Worm (Caenorhabditis elegans) whole organism, early embryonic: ENCODE results near the gene C25F9.12.

Experiments used
- ama-1 ChIP-seq: fragments of 150-350 bp; optimal IDR thresholded peaks from 2 replicates; lab custom pipeline; 2014
- ets-7 ChIP-seq: sonication (generic microtip); optimal IDR thresholded peaks from 2 replicates; lab custom pipeline; 2016; ENCODE audit warnings: missing genotype, missing genetic modification characterization, missing compliant biosample characterization
- hmbx-1 ChIP-seq: sonication (generic microtip); optimal IDR thresholded peaks from 2 replicates; lab custom pipeline; 2016; ENCODE audit warnings: mild to moderate bottlenecking, missing genetic modification characterization, missing compliant biosample characterization
- hnd-1 ChIP-seq: sonication (generic microtip); optimal IDR thresholded peaks from 2 replicates; lab custom pipeline; 2016; ENCODE audit warnings: missing genetic modification characterization, missing compliant biosample characterization
- sea-1 ChIP-seq: fragments of 200-800 bp; sonication (Bioruptor generic); conservative IDR thresholded peaks from 2 replicates; pipeline ENCODE4 v1.3.6; 2022; ENCODE audit warnings: missing genetic modification characterization, missing compliant biosample characterization
- tbx-11 ChIP-seq: fragments of 200-800 bp; sonication (Bioruptor generic); IDR thresholded peaks from 2 replicates; pipeline ENCODE4 v1.3.6; 2022; ENCODE audit warnings: missing genetic modification characterization, missing compliant biosample characterization
- tbx-37 ChIP-seq: fragments of 200-800 bp; sonication (Bioruptor generic); conservative IDR thresholded peaks from 2 replicates; pipeline ENCODE4 v1.3.6; 2022; ENCODE audit warnings: missing genetic modification reagents, missing genetic modification characterization, missing compliant biosample characterization
- tra-4 ChIP-seq: sonication (generic microtip); optimal IDR thresholded peaks from 2 replicates; lab custom pipeline; 2017; ENCODE audit warnings: missing genetic modification characterization, missing compliant biosample characterization

DNA sequence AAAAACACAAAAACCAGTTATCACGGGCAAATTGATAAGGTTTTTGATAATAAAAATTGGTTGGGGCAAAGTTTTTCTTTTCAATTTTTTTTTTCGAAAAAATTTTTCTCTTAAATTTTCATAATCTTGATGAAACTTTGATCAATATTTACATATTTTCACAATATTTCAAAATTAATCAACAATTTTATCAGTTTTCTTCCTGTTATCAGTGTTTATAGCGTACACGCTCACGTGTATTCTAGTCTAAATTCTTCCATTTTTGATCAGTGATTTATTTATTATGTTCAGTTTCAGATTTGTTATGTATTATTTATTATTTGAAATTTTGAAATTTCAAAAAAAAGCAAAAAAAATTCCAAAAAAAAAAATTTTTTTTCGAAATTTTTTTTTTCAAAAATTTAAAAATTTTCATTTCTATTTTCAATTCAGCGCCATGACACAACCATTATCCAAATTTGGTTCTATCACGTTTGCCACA is 25.7 kb downstream of the C25F9.12 start, which contains the start of gene nceh-1:
- TF ChIP-seq ama-1 (lab: Kevin White, UChicago) = no peak
- no peak for TF ChIP-seq ets-7 (tag; lab: Kevin White, UChicago)
- TF ChIP-seq hmbx-1 (tag; lab: Kevin White, UChicago) = no peak
- no peak for TF ChIP-seq tbx-37
- no peak for TF ChIP-seq hnd-1
- TF ChIP-seq tra-4 (tag; lab: Kevin White, UChicago) = no peak
- TF ChIP-seq tbx-11 (GFP tag; lab: Robert Waterston, UW) = no peak
- TF ChIP-seq sea-1 (GFP tag; lab: Robert Waterston, UW) = no peak
